Worm (Caenorhabditis elegans) whole organism, young adult: ENCODE data around the gene sgca-1.

Experiments used
- B0261.1 ChIP-seq: sonication (generic microtip); optimal IDR thresholded peaks from 2 replicates; lab custom pipeline; 2016; ENCODE audit warnings: mild to moderate bottlenecking, missing genetic modification characterization, moderate library complexity, missing compliant biosample characterization
- C17E4.6 ChIP-seq: fragments of 200-800 bp; sonication (Bioruptor generic); IDR thresholded peaks from 2 replicates; pipeline ENCODE4 v1.3.6; 2022; ENCODE audit warnings: missing genetic modification reagents, missing genetic modification characterization, missing compliant biosample characterization
- F10E7.11 ChIP-seq: sonication (generic microtip); optimal IDR thresholded peaks from 2 replicates; lab custom pipeline; 2017; ENCODE audit warnings: mild to moderate bottlenecking, missing genetic modification characterization, moderate library complexity, missing compliant biosample characterization
- F22D6.2 ChIP-seq: sonication (generic microtip); optimal IDR thresholded peaks from 2 replicates; lab custom pipeline; 2016; ENCODE audit warnings: mild to moderate bottlenecking, missing genetic modification characterization, missing compliant biosample characterization
- F33H1.4 ChIP-seq: fragments of 200-800 bp; sonication (Bioruptor generic); IDR thresholded peaks from 2 replicates; pipeline ENCODE4 v1.3.6; 2022; ENCODE audit warnings: missing genetic modification reagents, missing genetic modification characterization, missing compliant biosample characterization
- F37B4.10 ChIP-seq: fragments of 200-800 bp; sonication (Bioruptor generic); IDR thresholded peaks from 2 replicates; pipeline ENCODE4 v1.3.6; 2022; ENCODE audit warnings: missing genetic modification characterization, missing compliant biosample characterization
- F57A8.1 ChIP-seq: fragments of 200-800 bp; sonication (Bioruptor generic); optimal IDR thresholded peaks from 2 replicates; lab custom pipeline; 2018; ENCODE audit warnings: mild to moderate bottlenecking, missing genetic modification characterization, moderate library complexity, missing compliant biosample characterization
- Y53F4B.3 ChIP-seq: fragments of 200-800 bp; sonication (Bioruptor generic); IDR thresholded peaks from 2 replicates; pipeline ENCODE4 v1.3.6; 2022; ENCODE audit warnings: missing genetic modification reagents, missing genetic modification characterization, missing compliant biosample characterization
- Y56A3A.18 ChIP-seq: fragments of 200-800 bp; sonication (Bioruptor generic); IDR thresholded peaks from 2 replicates; pipeline ENCODE4 v1.3.6; 2022; ENCODE audit warnings: missing genetic modification reagents, missing genetic modification characterization, missing compliant biosample characterization
- Y79H2A.3 ChIP-seq: fragments of 200-800 bp; sonication (Bioruptor generic); conservative IDR thresholded peaks from 2 replicates; pipeline ENCODE4 v1.3.6; 2022; ENCODE audit warnings: missing genetic modification reagents, missing genetic modification characterization, missing compliant biosample characterization
- ZK185.1 ChIP-seq: sonication (generic microtip); optimal IDR thresholded peaks from 2 replicates; lab custom pipeline; 2016; ENCODE audit warnings: mild to moderate bottlenecking, missing genetic modification characterization, missing compliant biosample characterization; ENCODE audit not compliant: poor library complexity, severe bottlenecking
- aptf-3 ChIP-seq: fragments of 200-800 bp; sonication (Bioruptor generic); IDR thresholded peaks from 2 replicates; pipeline ENCODE4 v1.3.6; 2022; ENCODE audit warnings: missing genetic modification characterization, missing compliant biosample characterization
- attf-3 ChIP-seq: fragments of 200-800 bp; sonication (Bioruptor generic); conservative IDR thresholded peaks from 2 replicates; pipeline ENCODE4 v1.3.6; 2022; ENCODE audit warnings: missing genetic modification reagents, missing genetic modification characterization, missing compliant biosample characterization
- attf-5 ChIP-seq: fragments of 200-800 bp; sonication (Bioruptor generic); optimal IDR thresholded peaks from 2 replicates; lab custom pipeline; 2018; ENCODE audit warnings: mild to moderate bottlenecking, missing genetic modification characterization, missing compliant biosample characterization
- attf-6 ChIP-seq: fragments of 200-800 bp; sonication (Bioruptor generic); IDR thresholded peaks from 2 replicates; pipeline ENCODE4 v1.3.6; 2022; ENCODE audit warnings: missing genetic modification reagents, missing genetic modification characterization, missing compliant biosample characterization
- cebp-1 ChIP-seq, 2 experiments: fragments of 200-800 bp in 1 of 2; sonication (Bioruptor generic) in 1 of 2; sonication (generic microtip) in 1 of 2; IDR thresholded peaks in 1 of 2; optimal IDR thresholded peaks in 1 of 2; 2 replicates each; pipeline versions ENCODE4 v1.3.6 to Lab custom; 2017 to 2022; ENCODE audit warnings: missing compliant biosample characterization in 2 of 2, missing genetic modification characterization in 2 of 2, mild to moderate bottlenecking in 1 of 2, missing genetic modification reagents in 1 of 2, moderate library complexity in 1 of 2
- cebp-2 ChIP-seq: fragments of 200-800 bp; sonication (Bioruptor generic); IDR thresholded peaks from 2 replicates; pipeline ENCODE4 v1.3.6; 2022; ENCODE audit warnings: missing genetic modification characterization, missing compliant biosample characterization
- ceh-100 ChIP-seq: fragments of 200-800 bp; sonication (Bioruptor generic); IDR thresholded peaks from 2 replicates; pipeline ENCODE4 v1.3.6; 2022; ENCODE audit warnings: missing genetic modification reagents, missing genetic modification characterization, missing compliant biosample characterization
- ceh-27 ChIP-seq: fragments of 200-800 bp; sonication (Bioruptor generic); optimal IDR thresholded peaks from 2 replicates; lab custom pipeline; 2018; ENCODE audit warnings: mild to moderate bottlenecking, missing genetic modification characterization, moderate library complexity, missing compliant biosample characterization
- ceh-79 ChIP-seq: sonication (generic microtip); optimal IDR thresholded peaks from 2 replicates; lab custom pipeline; 2017; ENCODE audit warnings: mild to moderate bottlenecking, missing genetic modification characterization, missing compliant biosample characterization
- ceh-91 ChIP-seq: fragments of 200-800 bp; sonication (Bioruptor generic); IDR thresholded peaks from 2 replicates; pipeline ENCODE4 v1.3.6; 2022; ENCODE audit warnings: missing genetic modification reagents, missing genetic modification characterization, missing compliant biosample characterization
- die-1 ChIP-seq: sonication (generic microtip); optimal IDR thresholded peaks from 2 replicates; lab custom pipeline; 2016; ENCODE audit warnings: missing genotype, mild to moderate bottlenecking, missing genetic modification characterization, missing compliant biosample characterization
- dox-1 ChIP-seq: fragments of 200-800 bp; sonication (Bioruptor generic); IDR thresholded peaks from 2 replicates; pipeline ENCODE4 v1.3.6; 2022; ENCODE audit warnings: missing genetic modification reagents, missing genetic modification characterization, missing compliant biosample characterization
- dpff-1 ChIP-seq: sonication (generic microtip); optimal IDR thresholded peaks from 2 replicates; lab custom pipeline; 2017; ENCODE audit warnings: mild to moderate bottlenecking, missing genetic modification characterization, missing compliant biosample characterization
- efl-1 ChIP-seq: fragments of 150-350 bp; optimal IDR thresholded peaks from 2 replicates; lab custom pipeline; 2014; ENCODE audit warnings: missing biosample characterization, missing genetic modification reagents, missing genetic modification characterization
- egrh-3 ChIP-seq: fragments of 200-800 bp; sonication (Bioruptor generic); IDR thresholded peaks from 2 replicates; pipeline ENCODE4 v1.3.6; 2022; ENCODE audit warnings: missing genetic modification reagents, missing genetic modification characterization, missing compliant biosample characterization
- ekl-4 ChIP-seq: fragments of 200-800 bp; sonication (Bioruptor generic); IDR thresholded peaks from 2 replicates; pipeline ENCODE4 v1.3.6; 2022; ENCODE audit warnings: missing genetic modification reagents, missing genetic modification characterization, missing compliant biosample characterization
- fkh-3 ChIP-seq: sonication (generic microtip); optimal IDR thresholded peaks from 2 replicates; lab custom pipeline; 2016; ENCODE audit warnings: mild to moderate bottlenecking, missing genetic modification characterization, missing compliant biosample characterization
- hlh-12 ChIP-seq: sonication (generic microtip); optimal IDR thresholded peaks from 2 replicates; lab custom pipeline; 2016; ENCODE audit warnings: missing genetic modification characterization, missing compliant biosample characterization
- hmg-1.2 ChIP-seq: fragments of 200-800 bp; sonication (Bioruptor generic); IDR thresholded peaks from 2 replicates; pipeline ENCODE4 v1.3.6; 2022; ENCODE audit warnings: missing genetic modification reagents, missing genetic modification characterization, missing compliant biosample characterization
- hrde-1 ChIP-seq: sonication (generic microtip); optimal IDR thresholded peaks from 2 replicates; lab custom pipeline; 2016; ENCODE audit warnings: missing genetic modification characterization, mild to moderate bottlenecking, missing compliant biosample characterization, moderate library complexity, missing genotype, missing genetic modification reagents, borderline replicate concordance
- hsf-1 ChIP-seq: fragments of 200-800 bp; sonication (Bioruptor generic); IDR thresholded peaks from 2 replicates; pipeline ENCODE4 v1.3.6; 2022; ENCODE audit warnings: missing genetic modification reagents, missing genetic modification characterization, missing compliant biosample characterization
- let-526 ChIP-seq: fragments of 200-800 bp; sonication (Bioruptor generic); IDR thresholded peaks from 2 replicates; pipeline ENCODE4 v1.3.6; 2022; ENCODE audit warnings: missing genetic modification reagents, missing genetic modification characterization, missing compliant biosample characterization
- lin-35 ChIP-seq, 3 experiments: fragments of 150-350 bp in 2 of 3; sonication (generic microtip) in 1 of 3; optimal IDR thresholded peaks; 2 replicates each; lab custom pipeline; 2014 to 2018; ENCODE audit warnings: missing biosample characterization in 3 of 3, missing genetic modification characterization in 3 of 3, missing genetic modification reagents in 3 of 3
- lin-54 ChIP-seq: fragments of 200-800 bp; sonication (Bioruptor generic); optimal IDR thresholded peaks from 2 replicates; lab custom pipeline; 2018; ENCODE audit warnings: mild to moderate bottlenecking, missing genetic modification characterization, missing compliant biosample characterization
- lir-1 ChIP-seq: fragments of 200-800 bp; sonication (Bioruptor generic); conservative IDR thresholded peaks from 2 replicates; pipeline ENCODE4 v1.3.6; 2022; ENCODE audit warnings: missing genetic modification reagents, missing genetic modification characterization, missing compliant biosample characterization
- madf-8 ChIP-seq: fragments of 200-800 bp; sonication (Bioruptor generic); conservative IDR thresholded peaks from 2 replicates; pipeline ENCODE4 v1.3.6; 2022; ENCODE audit warnings: missing genetic modification reagents, missing genetic modification characterization, missing compliant biosample characterization
- mcd-1 ChIP-seq: fragments of 200-800 bp; sonication (Bioruptor generic); IDR thresholded peaks from 2 replicates; pipeline ENCODE4 v1.3.6; 2022; ENCODE audit warnings: missing genetic modification reagents, missing genetic modification characterization, missing compliant biosample characterization
- mxl-1 ChIP-seq: sonication (generic microtip); optimal IDR thresholded peaks from 2 replicates; lab custom pipeline; 2016; ENCODE audit warnings: missing genetic modification characterization, missing compliant biosample characterization
- nhr-80 ChIP-seq: sonication (generic microtip); optimal IDR thresholded peaks from 2 replicates; lab custom pipeline; 2016; ENCODE audit warnings: missing genetic modification characterization, missing compliant biosample characterization
- pbrm-1 ChIP-seq: fragments of 200-800 bp; sonication (Bioruptor generic); IDR thresholded peaks from 2 replicates; pipeline ENCODE4 v1.3.6; 2022; ENCODE audit warnings: missing genetic modification reagents, missing genetic modification characterization, missing compliant biosample characterization
- rcor-1 ChIP-seq: fragments of 200-800 bp; sonication (Bioruptor generic); IDR thresholded peaks from 2 replicates; pipeline ENCODE4 v1.3.6; 2022; ENCODE audit warnings: missing genetic modification reagents, missing genetic modification characterization, missing compliant biosample characterization
- rpc-1 ChIP-seq, 2 experiments: fragments of 150-350 bp in 1 of 2; sonication (generic microtip) in 1 of 2; optimal IDR thresholded peaks; 2 replicates each; lab custom pipeline; 2014 to 2018; ENCODE audit warnings: missing biosample characterization in 1 of 2, missing genetic modification characterization in 1 of 2, missing genetic modification reagents in 1 of 2, missing genotype in 1 of 2
- xnd-1 ChIP-seq: sonication (generic microtip); optimal IDR thresholded peaks from 2 replicates; lab custom pipeline; 2016; ENCODE audit warnings: missing genotype, missing genetic modification reagents, missing genetic modification characterization, missing compliant biosample characterization
- ztf-22 ChIP-seq: fragments of 200-800 bp; sonication (Bioruptor generic); optimal IDR thresholded peaks from 2 replicates; lab custom pipeline; 2018; ENCODE audit warnings: mild to moderate bottlenecking, missing genetic modification characterization, moderate library complexity, missing compliant biosample characterization
- ztf-28 ChIP-seq: fragments of 200-800 bp; sonication (Bioruptor generic); IDR thresholded peaks from 2 replicates; pipeline ENCODE4 v1.3.6; 2022; ENCODE audit warnings: missing genetic modification reagents, missing genetic modification characterization, missing compliant biosample characterization
- ztf-6 ChIP-seq: fragments of 200-800 bp; sonication (Bioruptor generic); IDR thresholded peaks from 2 replicates; pipeline ENCODE4 v1.3.6; 2022; ENCODE audit warnings: missing genetic modification reagents, missing genetic modification characterization, missing compliant biosample characterization

Gene sgca-1

ce11 chrX:6743853-6744346, 45.4 kb downstream of the sgca-1 start:
- TF ChIP-seq ztf-22: peak; percentile 94
- TF ChIP-seq F33H1.4 (GFP tag; lab: Robert Waterston, UW): 0 out of 2 replicates have a peak, but pooled peaks have one; percentile 23
- no peak for TF ChIP-seq madf-8 (GFP tag; lab: Robert Waterston, UW)
- TF ChIP-seq pbrm-1 (GFP tag; lab: Robert Waterston, UW): peak; percentile 82; the same call in 1 of the 2 replicates
- TF ChIP-seq attf-6 (GFP tag; lab: Robert Waterston, UW): 0 out of 2 replicates have a peak, but pooled peaks have one; percentile 30
- TF ChIP-seq nhr-80 (tag; lab: Kevin White, UChicago): peak; percentile 81
- TF ChIP-seq ekl-4 (GFP tag; lab: Robert Waterston, UW): peak; percentile 76
- TF ChIP-seq hlh-12: no peak
- no peak for TF ChIP-seq mxl-1 (tag; lab: Kevin White, UChicago)
- peak; percentile 9 for TF ChIP-seq B0261.1 (tag; lab: Kevin White, UChicago)
- TF ChIP-seq Y79H2A.3 (GFP tag; lab: Robert Waterston, UW): peak; percentile 74; the same call in 1 of the 2 replicates
- no peak for TF ChIP-seq ceh-91 (GFP tag; lab: Robert Waterston, UW)
- TF ChIP-seq hrde-1 (tag; lab: Kevin White, UChicago): no peak
- TF ChIP-seq cebp-1 (GFP tag; IDR thresholded peaks at IDR 0.05; lab: Robert Waterston, UW): peak; percentile 79; the same call in 1 of the 2 replicates
- TF ChIP-seq cebp-1 (tag; optimal IDR thresholded peaks at IDR 0.05; lab: Kevin White, UChicago): peak; percentile 93
- no peak for TF ChIP-seq rpc-1 (optimal IDR thresholded peaks at IDR 0.05; lab: Kevin White, UChicago)
- TF ChIP-seq rpc-1 (tag; optimal IDR thresholded peaks at IDR 0.05; lab: Kevin White, UChicago): no peak
- TF ChIP-seq egrh-3 (GFP tag; lab: Robert Waterston, UW): peak; percentile 8; the same call in 1 of the 2 replicates
- peak; percentile 58 for TF ChIP-seq lin-54 (GFP tag; lab: Kevin White, UChicago)
- TF ChIP-seq hsf-1 (GFP tag; lab: Robert Waterston, UW): peak; percentile 49; the same call in 1 of the 2 replicates
- TF ChIP-seq xnd-1: no peak
- no peak for TF ChIP-seq fkh-3 (tag; lab: Kevin White, UChicago)
- TF ChIP-seq die-1: peak; percentile 71
- TF ChIP-seq dox-1 (GFP tag; lab: Robert Waterston, UW): peak; percentile 79
- no peak for TF ChIP-seq Y53F4B.3 (GFP tag; lab: Robert Waterston, UW)
- peak; percentile 93 for TF ChIP-seq ZK185.1 (tag; lab: Kevin White, UChicago)
- no peak for TF ChIP-seq aptf-3 (GFP tag; lab: Robert Waterston, UW)
- TF ChIP-seq efl-1 (GFP tag; lab: Kevin White, UChicago): no peak
- no peak for TF ChIP-seq attf-3 (GFP tag; lab: Robert Waterston, UW)
- no peak for TF ChIP-seq F37B4.10
- peak; percentile 52; the same call in 1 of the 2 replicates for TF ChIP-seq lir-1
- peak; percentile 60 for TF ChIP-seq F10E7.11 (tag; lab: Kevin White, UChicago)
- TF ChIP-seq attf-5 (GFP tag; lab: Kevin White, UChicago): peak; percentile 70
- TF ChIP-seq ztf-6: no peak
- TF ChIP-seq cebp-2 (GFP tag; lab: Robert Waterston, UW): 0 out of 2 replicates have a peak, but pooled peaks have one; percentile 75
- peak in 1 of 3 experiments; percentile 66 for TF ChIP-seq lin-35 (GFP tag; optimal IDR thresholded peaks at IDR 0.05; lab: Kevin White, UChicago)
- peak; percentile 79 for TF ChIP-seq ceh-27
- TF ChIP-seq C17E4.6 (GFP tag; lab: Robert Waterston, UW): peak; percentile 79
- peak; percentile 61; the same call in 1 of the 2 replicates for TF ChIP-seq let-526 (GFP tag; lab: Robert Waterston, UW)
- TF ChIP-seq ceh-79 (tag; lab: Kevin White, UChicago): no peak
- TF ChIP-seq Y56A3A.18 (GFP tag; lab: Robert Waterston, UW): 0 out of 2 replicates have a peak, but pooled peaks have one; percentile 67
- TF ChIP-seq hmg-1.2 (GFP tag; lab: Robert Waterston, UW): peak; percentile 59
- TF ChIP-seq rcor-1 (GFP tag; lab: Robert Waterston, UW): peak; percentile 54
- peak; percentile 95 for TF ChIP-seq F22D6.2 (tag; lab: Kevin White, UChicago)
- peak; percentile 38; the same call in 1 of the 2 replicates for TF ChIP-seq ceh-100 (GFP tag; lab: Robert Waterston, UW)
- no peak for TF ChIP-seq dpff-1 (tag; lab: Kevin White, UChicago)
- no peak for TF ChIP-seq F57A8.1 (GFP tag; lab: Kevin White, UChicago)
- peak; percentile 47; the same call in 1 of the 2 replicates for TF ChIP-seq mcd-1 (GFP tag; lab: Robert Waterston, UW)
- no peak for TF ChIP-seq ztf-28 (GFP tag; lab: Robert Waterston, UW)
